Worm (Caenorhabditis elegans) whole organism, mixed stage, embryonic: ENCODE measurements around the gene clec-29.

Experiments used
- ceh-43 ChIP-seq: fragments of 200-800 bp; sonication (Bioruptor generic); optimal IDR thresholded peaks from 2 replicates; lab custom pipeline; 2018; ENCODE audit warnings: mild to moderate bottlenecking, missing genetic modification characterization, moderate library complexity, missing compliant biosample characterization
- elt-3 ChIP-seq: fragments of 150-350 bp; optimal IDR thresholded peaks from 2 replicates; lab custom pipeline; 2014; ENCODE audit warnings: missing biosample characterization, missing genetic modification characterization
- lin-13 ChIP-seq: fragments of 150-350 bp; optimal IDR thresholded peaks from 2 replicates; lab custom pipeline; 2014; ENCODE audit warnings: missing biosample characterization, missing genetic modification characterization
- lsy-2 ChIP-seq: fragments of 150-350 bp; optimal IDR thresholded peaks from 2 replicates; lab custom pipeline; 2014; ENCODE audit warnings: missing biosample characterization, missing genetic modification characterization
- mep-1 ChIP-seq: fragments of 150-350 bp; optimal IDR thresholded peaks from 2 replicates; lab custom pipeline; 2017; ENCODE audit warnings: missing biosample characterization, missing genetic modification reagents, missing genetic modification characterization, inconsistent platforms
- mls-2 ChIP-seq: sonication (generic microtip); optimal IDR thresholded peaks from 2 replicates; lab custom pipeline; 2016; ENCODE audit warnings: mild to moderate bottlenecking, missing genetic modification characterization, moderate library complexity, missing compliant biosample characterization
- nhr-237 ChIP-seq: fragments of 150-350 bp; optimal IDR thresholded peaks from 2 replicates; lab custom pipeline; 2014; ENCODE audit warnings: missing biosample characterization, missing genetic modification characterization
- snpc-4 ChIP-seq: fragments of 150-350 bp; optimal IDR thresholded peaks from 2 replicates; lab custom pipeline; 2014; ENCODE audit warnings: missing biosample characterization, missing genetic modification characterization
- sptf-1 ChIP-seq: sonication (generic microtip); optimal IDR thresholded peaks from 2 replicates; lab custom pipeline; 2017; ENCODE audit warnings: mild to moderate bottlenecking, missing genetic modification characterization, moderate library complexity, missing compliant biosample characterization
- tbx-8 ChIP-seq: fragments of 200-800 bp; sonication (Bioruptor generic); optimal IDR thresholded peaks from 2 replicates; lab custom pipeline; 2018; ENCODE audit warnings: mild to moderate bottlenecking, missing genetic modification characterization, moderate library complexity, missing compliant biosample characterization
- unc-120 ChIP-seq: sonication (generic microtip); optimal IDR thresholded peaks from 2 replicates; lab custom pipeline; 2017; ENCODE audit warnings: missing genetic modification characterization, missing compliant biosample characterization; ENCODE audit not compliant: poor library complexity, severe bottlenecking
- unc-62 ChIP-seq: fragments of 150-350 bp; optimal IDR thresholded peaks from 2 replicates; lab custom pipeline; 2014; ENCODE audit warnings: missing biosample characterization, missing genetic modification reagents, missing genetic modification characterization
- zip-8 ChIP-seq: fragments of 150-350 bp; optimal IDR thresholded peaks from 2 replicates; lab custom pipeline; 2014; ENCODE audit warnings: missing biosample characterization, missing genetic modification characterization
- ztf-11 ChIP-seq: fragments of 150-350 bp; optimal IDR thresholded peaks from 2 replicates; lab custom pipeline; 2014; ENCODE audit warnings: missing biosample characterization, missing genetic modification characterization

DNA sequence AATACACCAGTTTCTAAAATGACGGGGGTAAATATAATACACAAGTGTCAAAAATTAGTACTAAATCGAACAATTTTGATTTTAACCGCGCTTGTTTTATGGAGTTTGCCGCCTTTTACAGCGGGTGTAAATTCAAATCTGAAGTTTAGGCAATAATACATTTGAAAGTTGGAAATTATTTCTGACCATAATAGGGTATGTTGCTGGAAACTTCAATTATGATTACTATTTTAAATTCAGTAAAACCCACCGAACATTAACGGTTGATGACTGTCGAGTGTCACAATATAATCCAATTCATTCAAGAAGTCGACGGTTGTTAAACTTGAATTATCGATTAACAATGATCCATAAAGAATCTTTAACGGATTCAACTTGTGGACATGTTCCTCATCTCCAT, 25.2 kb downstream of the clec-29 start:
- TF ChIP-seq unc-120 = no peak
- no peak for TF ChIP-seq mls-2 (tag; lab: Kevin White, UChicago)
- TF ChIP-seq lin-13 (tag; lab: Kevin White, UChicago) = no peak
- no peak for TF ChIP-seq mep-1 (tag; lab: Kevin White, UChicago)
- TF ChIP-seq sptf-1 = no peak
- TF ChIP-seq tbx-8 (GFP tag; lab: Kevin White, UChicago) = no peak
- TF ChIP-seq ztf-11 (tag; lab: Kevin White, UChicago) = no peak
- TF ChIP-seq nhr-237 (tag; lab: Kevin White, UChicago) = no peak
- no peak for TF ChIP-seq elt-3 (tag; lab: Kevin White, UChicago)
- no peak for TF ChIP-seq lsy-2 (tag; lab: Kevin White, UChicago)
- TF ChIP-seq ceh-43 (GFP tag; lab: Kevin White, UChicago) = no peak
- TF ChIP-seq zip-8 (tag; lab: Kevin White, UChicago) = no peak
- TF ChIP-seq snpc-4 (tag; lab: Kevin White, UChicago) = no peak
- no peak for TF ChIP-seq unc-62 (GFP tag; lab: Kevin White, UChicago)
